Worm (Caenorhabditis elegans) whole organism, L2 larva: ENCODE data around the gene T22D1.18.

Source experiments
- C34F6.9 ChIP-seq: fragments of 150-350 bp; optimal IDR thresholded peaks from 2 replicates; lab custom pipeline; 2014; ENCODE audit warnings: missing biosample characterization, missing genetic modification characterization
- F13H6.1 ChIP-seq: sonication (generic microtip); optimal IDR thresholded peaks from 2 replicates; lab custom pipeline; 2016; ENCODE audit warnings: missing genetic modification characterization, missing compliant biosample characterization
- R02D3.7 ChIP-seq: fragments of 150-350 bp; optimal IDR thresholded peaks from 2 replicates; lab custom pipeline; 2014; ENCODE audit warnings: missing biosample characterization, missing genetic modification characterization
- Y55F3AM.14 ChIP-seq: fragments of 200-800 bp; sonication (Bioruptor generic); optimal IDR thresholded peaks from 2 replicates; lab custom pipeline; 2018; ENCODE audit warnings: mild to moderate bottlenecking, missing genetic modification characterization, missing compliant biosample characterization
- ZK546.5 ChIP-seq: sonication (generic microtip); optimal IDR thresholded peaks from 2 replicates; lab custom pipeline; 2017; ENCODE audit warnings: missing biosample characterization, missing genetic modification characterization
- aly-2 ChIP-seq: fragments of 150-350 bp; optimal IDR thresholded peaks from 2 replicates; lab custom pipeline; 2014; ENCODE audit warnings: missing biosample characterization, missing genetic modification characterization
- blmp-1 ChIP-seq: sonication (generic microtip); optimal IDR thresholded peaks from 2 replicates; lab custom pipeline; 2017; ENCODE audit warnings: missing genetic modification characterization, mild to moderate bottlenecking, missing compliant biosample characterization, antibody characterized with exemption, moderate library complexity; ENCODE audit not compliant: insufficient read depth
- ceh-16 ChIP-seq: fragments of 150-350 bp; optimal IDR thresholded peaks from 2 replicates; lab custom pipeline; 2014; ENCODE audit warnings: missing biosample characterization, missing genetic modification characterization
- ceh-82 ChIP-seq: fragments of 150-350 bp; optimal IDR thresholded peaks from 2 replicates; lab custom pipeline; 2014; ENCODE audit warnings: missing biosample characterization, missing genetic modification characterization
- crh-2 ChIP-seq: sonication (generic microtip); optimal IDR thresholded peaks from 2 replicates; lab custom pipeline; 2017; ENCODE audit warnings: missing biosample characterization, missing genetic modification characterization
- dmd-4 ChIP-seq: sonication (generic microtip); optimal IDR thresholded peaks from 2 replicates; lab custom pipeline; 2017; ENCODE audit warnings: missing biosample characterization, missing genetic modification characterization
- egl-27 ChIP-seq: sonication (generic microtip); optimal IDR thresholded peaks from 3 replicates; lab custom pipeline; 2017; ENCODE audit warnings: missing biosample characterization, missing genetic modification reagents, missing genetic modification characterization
- elt-1 ChIP-seq: fragments of 150-350 bp; optimal IDR thresholded peaks from 2 replicates; lab custom pipeline; 2014; ENCODE audit warnings: missing biosample characterization, missing genetic modification characterization
- elt-3 ChIP-seq: sonication (generic microtip); optimal IDR thresholded peaks from 2 replicates; lab custom pipeline; 2017; ENCODE audit warnings: missing biosample characterization, missing genetic modification characterization
- fos-1 ChIP-seq: fragments of 150-350 bp; optimal IDR thresholded peaks from 2 replicates; lab custom pipeline; 2014; ENCODE audit warnings: missing biosample characterization, missing genetic modification characterization
- gmeb-1 ChIP-seq: fragments of 150-350 bp; optimal IDR thresholded peaks from 2 replicates; lab custom pipeline; 2014; ENCODE audit warnings: missing biosample characterization, missing genetic modification characterization
- lin-13 ChIP-seq: fragments of 150-350 bp; optimal IDR thresholded peaks from 2 replicates; lab custom pipeline; 2014; ENCODE audit warnings: missing biosample characterization, missing genetic modification reagents, missing genetic modification characterization
- lin-39 ChIP-seq: fragments of 150-350 bp; optimal IDR thresholded peaks from 2 replicates; lab custom pipeline; 2014; ENCODE audit warnings: missing biosample characterization, missing genetic modification reagents, missing genetic modification characterization
- lsy-2 ChIP-seq, 2 experiments: fragments of 150-350 bp in 1 of 2; sonication (generic microtip) in 1 of 2; optimal IDR thresholded peaks; 2 replicates each; lab custom pipeline; 2014 to 2017; ENCODE audit warnings: missing biosample characterization in 2 of 2, missing genetic modification characterization in 2 of 2
- mab-5 ChIP-seq: fragments of 150-350 bp; optimal IDR thresholded peaks from 2 replicates; lab custom pipeline; 2014; ENCODE audit warnings: missing biosample characterization, missing genetic modification characterization
- mbf-1 ChIP-seq: sonication (generic microtip); optimal IDR thresholded peaks from 2 replicates; lab custom pipeline; 2017; ENCODE audit warnings: missing biosample characterization, missing genetic modification characterization
- mdl-1 ChIP-seq, 2 experiments: fragments of 150-350 bp in 1 of 2; sonication (generic microtip) in 1 of 2; optimal IDR thresholded peaks; 2 replicates each; lab custom pipeline; 2017; ENCODE audit warnings: missing biosample characterization in 2 of 2, missing genetic modification characterization in 2 of 2
- nhr-10 ChIP-seq: sonication (generic microtip); optimal IDR thresholded peaks from 2 replicates; lab custom pipeline; 2017; ENCODE audit warnings: missing biosample characterization, missing genetic modification characterization
- nhr-11 ChIP-seq: fragments of 150-350 bp; optimal IDR thresholded peaks from 2 replicates; lab custom pipeline; 2014; ENCODE audit warnings: missing biosample characterization, missing genetic modification characterization
- nhr-12 ChIP-seq: fragments of 150-350 bp; optimal IDR thresholded peaks from 2 replicates; lab custom pipeline; 2014; ENCODE audit warnings: missing biosample characterization, missing genetic modification characterization
- nhr-129 ChIP-seq: fragments of 150-350 bp; optimal IDR thresholded peaks from 2 replicates; lab custom pipeline; 2014; ENCODE audit warnings: missing biosample characterization, missing genetic modification characterization
- nhr-21 ChIP-seq: fragments of 150-350 bp; optimal IDR thresholded peaks from 2 replicates; lab custom pipeline; 2014; ENCODE audit warnings: missing biosample characterization, missing genetic modification characterization
- nhr-23 ChIP-seq: fragments of 150-350 bp; optimal IDR thresholded peaks from 2 replicates; lab custom pipeline; 2014; ENCODE audit warnings: missing biosample characterization, missing genetic modification reagents, missing genetic modification characterization
- nhr-237 ChIP-seq: fragments of 150-350 bp; optimal IDR thresholded peaks from 2 replicates; lab custom pipeline; 2014; ENCODE audit warnings: missing biosample characterization, missing genetic modification characterization
- nhr-25 ChIP-seq: fragments of 150-350 bp; sonication (generic microtip); optimal IDR thresholded peaks from 3 replicates; lab custom pipeline; 2014; ENCODE audit warnings: missing biosample characterization, missing genetic modification characterization
- nhr-6 ChIP-seq: fragments of 150-350 bp; optimal IDR thresholded peaks from 2 replicates; lab custom pipeline; 2014; ENCODE audit warnings: missing biosample characterization, missing genetic modification characterization
- nhr-77 ChIP-seq: fragments of 150-350 bp; optimal IDR thresholded peaks from 2 replicates; lab custom pipeline; 2014; ENCODE audit warnings: missing biosample characterization, missing genetic modification characterization
- peb-1 ChIP-seq: fragments of 150-350 bp; optimal IDR thresholded peaks from 2 replicates; lab custom pipeline; 2014; ENCODE audit warnings: missing biosample characterization, missing genetic modification characterization
- sem-4 ChIP-seq: fragments of 150-350 bp; optimal IDR thresholded peaks from 2 replicates; lab custom pipeline; 2014; ENCODE audit warnings: missing biosample characterization, missing genetic modification reagents, missing genetic modification characterization
- skn-1 ChIP-seq: sonication (generic microtip); optimal IDR thresholded peaks from 2 replicates; lab custom pipeline; 2017; ENCODE audit warnings: missing biosample characterization, missing genetic modification characterization
- sma-3 ChIP-seq: sonication (generic microtip); optimal IDR thresholded peaks from 2 replicates; lab custom pipeline; 2016; ENCODE audit warnings: missing genetic modification reagents, missing genetic modification characterization, missing compliant biosample characterization
- sma-9 ChIP-seq, 2 experiments: fragments of 150-350 bp in 1 of 2; sonication (generic microtip) in 1 of 2; optimal IDR thresholded peaks; 2 replicates each; lab custom pipeline; 2014 to 2016; ENCODE audit warnings: missing genetic modification characterization in 2 of 2, mild to moderate bottlenecking in 1 of 2, missing biosample characterization in 1 of 2, missing compliant biosample characterization in 1 of 2, missing genetic modification reagents in 1 of 2, moderate library complexity in 1 of 2
- snpc-4 ChIP-seq: fragments of 150-350 bp; optimal IDR thresholded peaks from 2 replicates; lab custom pipeline; 2014; ENCODE audit warnings: missing biosample characterization, missing genetic modification characterization
- unc-39 ChIP-seq: fragments of 150-350 bp; optimal IDR thresholded peaks from 2 replicates; lab custom pipeline; 2014; ENCODE audit warnings: missing biosample characterization, missing genetic modification characterization
- unc-55 ChIP-seq: fragments of 150-350 bp; sonication (generic microtip); optimal IDR thresholded peaks from 3 replicates; lab custom pipeline; 2014; ENCODE audit warnings: missing biosample characterization, missing genetic modification reagents, missing genetic modification characterization
- unc-62 ChIP-seq: fragments of 150-350 bp; optimal IDR thresholded peaks from 2 replicates; lab custom pipeline; 2014; ENCODE audit warnings: missing biosample characterization, missing genetic modification reagents, missing genetic modification characterization
- zag-1 ChIP-seq: fragments of 150-350 bp; optimal IDR thresholded peaks from 2 replicates; lab custom pipeline; 2014; ENCODE audit warnings: missing biosample characterization, missing genetic modification characterization
- ztf-1 ChIP-seq: fragments of 200-800 bp; sonication (Bioruptor generic); conservative IDR thresholded peaks from 2 replicates; pipeline ENCODE4 v1.3.6; 2022; ENCODE audit warnings: missing genetic modification characterization, missing compliant biosample characterization
- ztf-11 ChIP-seq: sonication (generic microtip); optimal IDR thresholded peaks from 2 replicates; lab custom pipeline; 2017; ENCODE audit warnings: missing biosample characterization, missing genetic modification characterization

The T22D1.18 gene

ce11 chrIV:6883342-6883741 lies 36.6 kb downstream of the T22D1.18 start, which contains the start of gene tre-2:
TSS of gene tre-2 (minus strand) at chrIV:6883442.
- TF ChIP-seq skn-1 (tag; lab: Kevin White, UChicago) (no peak), sem-4 (tag; lab: Kevin White, UChicago) (no peak), ztf-1 (GFP tag; lab: Robert Waterston, UW) (no peak), mbf-1 (tag; lab: Kevin White, UChicago) (no peak)

ce11 chrIV:6881183-6881582 lies 38.8 kb downstream of the T22D1.18 start:
- TF ChIP-seq ztf-11 (no peak), mdl-1 (tag; optimal IDR thresholded peaks at IDR 0.05; lab: Kevin White, UChicago) (peak; percentile 49 to 62), peb-1 (tag; lab: Kevin White, UChicago) (no peak), lin-13 (GFP tag; lab: Kevin White, UChicago) (peak; percentile 42), ceh-16 (tag; lab: Kevin White, UChicago) (no peak), nhr-10 (tag; lab: Kevin White, UChicago) (no peak), crh-2 (tag; lab: Kevin White, UChicago) (peak; percentile 39), C34F6.9 (peak; percentile 60), ZK546.5 (tag; lab: Kevin White, UChicago) (no peak), nhr-77 (tag; lab: Kevin White, UChicago) (no peak), nhr-12 (no peak), unc-39 (tag; lab: Kevin White, UChicago) (no peak), nhr-25 (tag; lab: Kevin White, UChicago) (no peak), F13H6.1 (peak; percentile 89), sma-9 (GFP tag; optimal IDR thresholded peaks at IDR 0.05; lab: Kevin White, UChicago) (peak; percentile 100), sma-9 (tag; optimal IDR thresholded peaks at IDR 0.05; lab: Kevin White, UChicago) (peak; percentile 86), nhr-21 (tag; lab: Kevin White, UChicago) (peak; percentile 24), skn-1 (tag; lab: Kevin White, UChicago) (no peak), aly-2 (tag; lab: Kevin White, UChicago) (no peak), dmd-4 (tag; lab: Kevin White, UChicago) (no peak), elt-1 (no peak), zag-1 (peak; percentile 67), unc-55 (GFP tag; lab: Kevin White, UChicago) (peak; percentile 45), ceh-82 (tag; lab: Kevin White, UChicago) (no peak), snpc-4 (peak; percentile 3), mab-5 (peak; percentile 51), mbf-1 (tag; lab: Kevin White, UChicago) (no peak), nhr-6 (tag; lab: Kevin White, UChicago) (peak; percentile 42), nhr-237 (tag; lab: Kevin White, UChicago) (no peak), nhr-23 (no peak), nhr-129 (tag; lab: Kevin White, UChicago) (peak; percentile 86), fos-1 (tag; lab: Kevin White, UChicago) (peak; percentile 66), R02D3.7 (no peak), blmp-1 (tag; lab: Kevin White, UChicago) (peak; percentile 8), Y55F3AM.14 (GFP tag; lab: Kevin White, UChicago) (no peak), egl-27 (tag; lab: Kevin White, UChicago) (peak; percentile 71), lin-39 (tag; lab: Kevin White, UChicago) (no peak), elt-3 (tag; lab: Kevin White, UChicago) (no peak), sem-4 (tag; lab: Kevin White, UChicago) (peak; percentile 53), nhr-11 (tag; lab: Kevin White, UChicago) (no peak), unc-62 (GFP tag; lab: Kevin White, UChicago) (no peak), lsy-2 (tag; optimal IDR thresholded peaks at IDR 0.05; lab: Kevin White, UChicago) (peak in 1 of 2 experiments; percentile 75)

ce11 chrIV:6880415-6880814 lies 39.5 kb downstream of the T22D1.18 start:
- no peak for TF ChIP-seq skn-1 (tag; lab: Kevin White, UChicago)
- TF ChIP-seq nhr-21 (tag; lab: Kevin White, UChicago): no peak
- TF ChIP-seq gmeb-1: peak; percentile 42
- peak; percentile 0 for TF ChIP-seq F13H6.1
- TF ChIP-seq sma-3 (GFP tag; lab: Kevin White, UChicago): peak; percentile 19
- peak; percentile 87 for TF ChIP-seq fos-1 (tag; lab: Kevin White, UChicago)
- TF ChIP-seq crh-2 (tag; lab: Kevin White, UChicago): peak; percentile 33
- no peak for TF ChIP-seq nhr-11 (tag; lab: Kevin White, UChicago)
- TF ChIP-seq sma-9 (GFP tag; optimal IDR thresholded peaks at IDR 0.05; lab: Kevin White, UChicago): peak; percentile 86
- TF ChIP-seq sma-9 (tag; optimal IDR thresholded peaks at IDR 0.05; lab: Kevin White, UChicago): no peak
- TF ChIP-seq, all 48 proteins: peak for 6
